Worm (Caenorhabditis elegans) whole organism, L1 larva: ENCODE measurements around the gene F59A1.18.

Source experiments
- aly-2 ChIP-seq: fragments of 150-350 bp; optimal IDR thresholded peaks from 2 replicates; lab custom pipeline; 2014; ENCODE audit warnings: missing biosample characterization, missing genetic modification characterization
- ama-1 ChIP-seq: fragments of 150-350 bp; optimal IDR thresholded peaks from 2 replicates; lab custom pipeline; 2014
- blmp-1 ChIP-seq: fragments of 150-350 bp; optimal IDR thresholded peaks from 2 replicates; lab custom pipeline; 2014; ENCODE audit warnings: missing biosample characterization, missing genetic modification characterization
- dpl-1 ChIP-seq, 3 experiments: fragments of 150-350 bp in 2 of 3; sonication (generic microtip) in 1 of 3; optimal IDR thresholded peaks; 2 replicates each; lab custom pipeline; 2014 to 2017; ENCODE audit warnings: missing biosample characterization in 3 of 3, missing genetic modification characterization in 3 of 3, missing genetic modification reagents in 3 of 3
- isw-1 ChIP-seq: fragments of 200-800 bp; sonication (Bioruptor generic); IDR thresholded peaks from 2 replicates; pipeline ENCODE4 v1.3.6; 2022; ENCODE audit warnings: missing genetic modification characterization, missing compliant biosample characterization
- lsy-2 ChIP-seq, 2 experiments: fragments of 150-350 bp; optimal IDR thresholded peaks; 2 replicates each; lab custom pipeline; 2014; ENCODE audit warnings: missing biosample characterization in 2 of 2, missing genetic modification characterization in 2 of 2
- nhr-11 ChIP-seq: fragments of 150-350 bp; optimal IDR thresholded peaks from 2 replicates; lab custom pipeline; 2014; ENCODE audit warnings: missing biosample characterization, missing genetic modification characterization
- nhr-12 ChIP-seq: sonication (generic microtip); optimal IDR thresholded peaks from 2 replicates; lab custom pipeline; 2017; ENCODE audit warnings: missing biosample characterization, missing genetic modification characterization
- nhr-237 ChIP-seq: fragments of 150-350 bp; optimal IDR thresholded peaks from 2 replicates; lab custom pipeline; 2014; ENCODE audit warnings: missing biosample characterization, missing genetic modification characterization
- nhr-84 ChIP-seq: sonication (generic microtip); optimal IDR thresholded peaks from 2 replicates; lab custom pipeline; 2017; ENCODE audit warnings: missing biosample characterization, missing genetic modification characterization
- snpc-4 ChIP-seq: fragments of 150-350 bp; optimal IDR thresholded peaks from 2 replicates; lab custom pipeline; 2014; ENCODE audit warnings: missing biosample characterization, missing genetic modification characterization
- snu-23 ChIP-seq: sonication (generic microtip); optimal IDR thresholded peaks from 2 replicates; lab custom pipeline; 2016; ENCODE audit warnings: missing genetic modification characterization, missing compliant biosample characterization
- unc-86 ChIP-seq: sonication (generic microtip); optimal IDR thresholded peaks from 2 replicates; lab custom pipeline; 2016; ENCODE audit warnings: missing genetic modification characterization, missing compliant biosample characterization

- no peak for TF ChIP-seq lsy-2 (tag; optimal IDR thresholded peaks at IDR 0.05; lab: Kevin White, UChicago)
- no peak for TF ChIP-seq snu-23 (GFP tag; lab: Kevin White, UChicago)
- TF ChIP-seq dpl-1 (GFP tag; optimal IDR thresholded peaks at IDR 0.05; lab: Kevin White, UChicago): no peak
- no peak for TF ChIP-seq aly-2 (tag; lab: Kevin White, UChicago)
- no peak for TF ChIP-seq unc-86 (tag; lab: Kevin White, UChicago)
- TF ChIP-seq nhr-84 (tag; lab: Kevin White, UChicago): no peak
- no peak for TF ChIP-seq nhr-237 (tag; lab: Kevin White, UChicago)
- TF ChIP-seq ama-1 (lab: Kevin White, UChicago): no peak
- TF ChIP-seq blmp-1 (tag; lab: Kevin White, UChicago): no peak
- no peak for TF ChIP-seq snpc-4 (tag; lab: Kevin White, UChicago)
- no peak for TF ChIP-seq nhr-12 (tag; lab: Kevin White, UChicago)
- TF ChIP-seq nhr-11 (tag; lab: Kevin White, UChicago): no peak
- TF ChIP-seq isw-1 (GFP tag; lab: Robert Waterston, UW): no peak
Observed at ce11 chrV:17700728-17701262, 14.0 kb upstream of the F59A1.18 start, which contains the start of the genes Y26G10.5 and srh-32.
